Worm (Caenorhabditis elegans) whole organism, young adult: ENCODE measurements around the gene cyp-35D1.
A peak's percentile ranks its signal among the peaks of the same experiment; 100 is the strongest.

Experiments
- B0035.1 ChIP-seq: sonication (generic microtip); optimal IDR thresholded peaks from 2 replicates; lab custom pipeline; 2016; ENCODE audit warnings: missing genetic modification characterization, mild to moderate bottlenecking, missing compliant biosample characterization, missing genotype, missing genetic modification reagents
- B0261.1 ChIP-seq: sonication (generic microtip); optimal IDR thresholded peaks from 2 replicates; lab custom pipeline; 2016; ENCODE audit warnings: mild to moderate bottlenecking, missing genetic modification characterization, moderate library complexity, missing compliant biosample characterization
- F49E8.2 ChIP-seq: sonication (generic microtip); optimal IDR thresholded peaks from 3 replicates; lab custom pipeline; 2017; ENCODE audit warnings: missing genetic modification characterization, mild to moderate bottlenecking, missing compliant biosample characterization, antibody characterized with exemption, moderate library complexity; ENCODE audit not compliant: insufficient read depth
- F55B11.4 ChIP-seq: sonication (generic microtip); optimal IDR thresholded peaks from 2 replicates; lab custom pipeline; 2016; ENCODE audit warnings: missing compliant biosample characterization, missing genetic modification characterization, borderline replicate concordance; ENCODE audit not compliant: insufficient read depth
- F57C9.4 ChIP-seq: sonication (generic microtip); optimal IDR thresholded peaks from 2 replicates; lab custom pipeline; 2017; ENCODE audit warnings: mild to moderate bottlenecking, missing genetic modification characterization, missing compliant biosample characterization
- ZK185.1 ChIP-seq: sonication (generic microtip); optimal IDR thresholded peaks from 2 replicates; lab custom pipeline; 2016; ENCODE audit warnings: mild to moderate bottlenecking, missing genetic modification characterization, missing compliant biosample characterization; ENCODE audit not compliant: poor library complexity, severe bottlenecking
- akir-1 ChIP-seq: fragments of 200-800 bp; sonication (Bioruptor generic); optimal IDR thresholded peaks from 2 replicates; lab custom pipeline; 2018; ENCODE audit warnings: mild to moderate bottlenecking, missing genetic modification characterization, moderate library complexity, missing compliant biosample characterization
- aptf-3 ChIP-seq: fragments of 200-800 bp; sonication (Bioruptor generic); IDR thresholded peaks from 2 replicates; pipeline ENCODE4 v1.3.6; 2022; ENCODE audit warnings: missing genetic modification characterization, missing compliant biosample characterization
- bed-2 ChIP-seq: fragments of 200-800 bp; sonication (Bioruptor generic); IDR thresholded peaks from 2 replicates; pipeline ENCODE4 v1.3.6; 2022; ENCODE audit warnings: missing genetic modification reagents, missing genetic modification characterization, missing compliant biosample characterization
- cebp-2 ChIP-seq: fragments of 200-800 bp; sonication (Bioruptor generic); IDR thresholded peaks from 2 replicates; pipeline ENCODE4 v1.3.6; 2022; ENCODE audit warnings: missing genetic modification characterization, missing compliant biosample characterization
- ceh-79 ChIP-seq: sonication (generic microtip); optimal IDR thresholded peaks from 2 replicates; lab custom pipeline; 2017; ENCODE audit warnings: mild to moderate bottlenecking, missing genetic modification characterization, missing compliant biosample characterization
- ets-4 ChIP-seq: fragments of 200-800 bp; sonication (Bioruptor generic); optimal IDR thresholded peaks from 2 replicates; lab custom pipeline; 2018; ENCODE audit warnings: mild to moderate bottlenecking, missing genetic modification characterization, missing compliant biosample characterization
- fkh-3 ChIP-seq: sonication (generic microtip); optimal IDR thresholded peaks from 2 replicates; lab custom pipeline; 2016; ENCODE audit warnings: mild to moderate bottlenecking, missing genetic modification characterization, missing compliant biosample characterization
- hmg-1.2 ChIP-seq: fragments of 200-800 bp; sonication (Bioruptor generic); IDR thresholded peaks from 2 replicates; pipeline ENCODE4 v1.3.6; 2022; ENCODE audit warnings: missing genetic modification reagents, missing genetic modification characterization, missing compliant biosample characterization
- hsf-1 ChIP-seq: fragments of 200-800 bp; sonication (Bioruptor generic); IDR thresholded peaks from 2 replicates; pipeline ENCODE4 v1.3.6; 2022; ENCODE audit warnings: missing genetic modification reagents, missing genetic modification characterization, missing compliant biosample characterization
- let-607 ChIP-seq, 2 experiments: fragments of 200-800 bp in 1 of 2; sonication (Bioruptor generic) in 1 of 2; sonication (generic microtip) in 1 of 2; optimal IDR thresholded peaks; 2 replicates each; lab custom pipeline; 2016 to 2018; ENCODE audit warnings: mild to moderate bottlenecking in 2 of 2, missing compliant biosample characterization in 2 of 2, missing genetic modification characterization in 2 of 2, moderate library complexity in 2 of 2, missing genotype in 1 of 2
- lin-26 ChIP-seq: fragments of 200-800 bp; sonication (Bioruptor generic); IDR thresholded peaks from 2 replicates; pipeline ENCODE4 v1.3.6; 2022; ENCODE audit warnings: missing genetic modification reagents, missing genetic modification characterization, missing compliant biosample characterization
- lsl-1 ChIP-seq: fragments of 200-800 bp; sonication (Bioruptor generic); optimal IDR thresholded peaks from 2 replicates; lab custom pipeline; 2018; ENCODE audit warnings: mild to moderate bottlenecking, missing genetic modification characterization, moderate library complexity, missing compliant biosample characterization
- madf-10 ChIP-seq: sonication (generic microtip); optimal IDR thresholded peaks from 2 replicates; lab custom pipeline; 2016; ENCODE audit warnings: mild to moderate bottlenecking, missing genetic modification characterization, missing compliant biosample characterization
- madf-8 ChIP-seq: fragments of 200-800 bp; sonication (Bioruptor generic); conservative IDR thresholded peaks from 2 replicates; pipeline ENCODE4 v1.3.6; 2022; ENCODE audit warnings: missing genetic modification reagents, missing genetic modification characterization, missing compliant biosample characterization
- mes-4 ChIP-seq: sonication (generic microtip); optimal IDR thresholded peaks from 2 replicates; lab custom pipeline; 2016; ENCODE audit warnings: missing genotype, missing genetic modification characterization, missing compliant biosample characterization
- mxl-1 ChIP-seq: sonication (generic microtip); optimal IDR thresholded peaks from 2 replicates; lab custom pipeline; 2016; ENCODE audit warnings: missing genetic modification characterization, missing compliant biosample characterization
- nhr-179 ChIP-seq: sonication (generic microtip); optimal IDR thresholded peaks from 2 replicates; lab custom pipeline; 2016; ENCODE audit warnings: mild to moderate bottlenecking, missing genetic modification characterization, missing compliant biosample characterization
- nhr-27 ChIP-seq: fragments of 200-800 bp; sonication (Bioruptor generic); optimal IDR thresholded peaks from 2 replicates; lab custom pipeline; 2018; ENCODE audit warnings: mild to moderate bottlenecking, missing genetic modification characterization, moderate library complexity, missing compliant biosample characterization
- nhr-80 ChIP-seq: sonication (generic microtip); optimal IDR thresholded peaks from 2 replicates; lab custom pipeline; 2016; ENCODE audit warnings: missing genetic modification characterization, missing compliant biosample characterization
- pbrm-1 ChIP-seq: fragments of 200-800 bp; sonication (Bioruptor generic); IDR thresholded peaks from 2 replicates; pipeline ENCODE4 v1.3.6; 2022; ENCODE audit warnings: missing genetic modification reagents, missing genetic modification characterization, missing compliant biosample characterization
- repo-1 ChIP-seq: sonication (generic microtip); optimal IDR thresholded peaks from 2 replicates; lab custom pipeline; 2017; ENCODE audit warnings: mild to moderate bottlenecking, missing genetic modification characterization, missing compliant biosample characterization
- sea-2 ChIP-seq: fragments of 200-800 bp; sonication (Bioruptor generic); IDR thresholded peaks from 2 replicates; pipeline ENCODE4 v1.3.6; 2022; ENCODE audit warnings: missing genetic modification characterization, missing compliant biosample characterization
- snpc-1.1 ChIP-seq: sonication (generic microtip); optimal IDR thresholded peaks from 2 replicates; lab custom pipeline; 2017; ENCODE audit warnings: missing genetic modification characterization, mild to moderate bottlenecking, missing compliant biosample characterization, antibody characterized with exemption, moderate library complexity, missing genotype, missing genetic modification reagents; ENCODE audit not compliant: insufficient read depth
- snpc-1.3 ChIP-seq: sonication (generic microtip); optimal IDR thresholded peaks from 2 replicates; lab custom pipeline; 2017; ENCODE audit warnings: missing genetic modification characterization, mild to moderate bottlenecking, missing compliant biosample characterization, antibody characterized with exemption, moderate library complexity, missing genotype, missing genetic modification reagents; ENCODE audit not compliant: insufficient read depth
- snpc-3.4 ChIP-seq: sonication (generic microtip); optimal IDR thresholded peaks from 2 replicates; lab custom pipeline; 2017; ENCODE audit warnings: missing genetic modification characterization, mild to moderate bottlenecking, missing compliant biosample characterization, antibody characterized with exemption, moderate library complexity, missing genotype, missing genetic modification reagents
- somi-1 ChIP-seq: fragments of 200-800 bp; sonication (Bioruptor generic); optimal IDR thresholded peaks from 2 replicates; lab custom pipeline; 2018; ENCODE audit warnings: mild to moderate bottlenecking, missing genetic modification characterization, missing compliant biosample characterization
- zfh-2 ChIP-seq: fragments of 200-800 bp; sonication (Bioruptor generic); conservative IDR thresholded peaks from 2 replicates; pipeline ENCODE4 v1.3.6; 2022; ENCODE audit warnings: missing genetic modification reagents, missing genetic modification characterization, missing compliant biosample characterization
- ztf-25 ChIP-seq: fragments of 200-800 bp; sonication (Bioruptor generic); IDR thresholded peaks from 2 replicates; pipeline ENCODE4 v1.3.6; 2022; ENCODE audit warnings: missing genetic modification reagents, missing genetic modification characterization, missing compliant biosample characterization
- ztf-26 ChIP-seq: sonication (generic microtip); optimal IDR thresholded peaks from 2 replicates; lab custom pipeline; 2017; ENCODE audit warnings: missing genetic modification characterization, missing compliant biosample characterization
- ztf-6 ChIP-seq: fragments of 200-800 bp; sonication (Bioruptor generic); IDR thresholded peaks from 2 replicates; pipeline ENCODE4 v1.3.6; 2022; ENCODE audit warnings: missing genetic modification reagents, missing genetic modification characterization, missing compliant biosample characterization

cyp-35D1 gene

ce11 chrV:16080039-16080438 lies 11.0 kb downstream of the cyp-35D1 start:
- TF ChIP-seq nhr-80 (peak; percentile 34), mxl-1 (tag; lab: Kevin White, UChicago) (no peak)

ce11 chrV:16080678-16081077 lies 11.6 kb downstream of the cyp-35D1 start:
- no peak for TF ChIP-seq sea-2
- no peak for TF ChIP-seq let-607 (tag; optimal IDR thresholded peaks at IDR 0.05; lab: Kevin White, UChicago)
- TF ChIP-seq B0035.1 (tag; lab: Kevin White, UChicago) = no peak
- TF ChIP-seq nhr-27 = no peak
- no peak for TF ChIP-seq madf-10 (tag; lab: Kevin White, UChicago)
- no peak for TF ChIP-seq F49E8.2
- no peak for TF ChIP-seq aptf-3

ce11 chrV:16090685-16091084 lies 21.6 kb downstream of the cyp-35D1 start, which contains the start of gene F22B8.3:
F22B8.3 (plus strand) TSS chrV:16090985.
- TF ChIP-seq repo-1 (tag; lab: Kevin White, UChicago) = no peak
- no peak for TF ChIP-seq ztf-6 (GFP tag; lab: Robert Waterston, UW)
- TF ChIP-seq bed-2 (GFP tag; lab: Robert Waterston, UW) = no peak
- no peak for TF ChIP-seq hsf-1
- TF ChIP-seq nhr-80 = no peak
- no peak for TF ChIP-seq ztf-25 (GFP tag; lab: Robert Waterston, UW)
- TF ChIP-seq ets-4 (GFP tag; lab: Kevin White, UChicago) = no peak
- TF ChIP-seq snpc-3.4 = no peak
- TF ChIP-seq F49E8.2 = no peak
- TF ChIP-seq hmg-1.2 (GFP tag; lab: Robert Waterston, UW) = no peak
- TF ChIP-seq mes-4 = no peak
- TF ChIP-seq snpc-1.3 (tag; lab: Kevin White, UChicago) = no peak
- no peak for TF ChIP-seq cebp-2
- no peak for TF ChIP-seq pbrm-1 (GFP tag; lab: Robert Waterston, UW)
- TF ChIP-seq nhr-179 (tag; lab: Kevin White, UChicago) = no peak
- TF ChIP-seq ceh-79 (tag; lab: Kevin White, UChicago) = no peak
- no peak for TF ChIP-seq lin-26 (GFP tag; lab: Robert Waterston, UW)
- no peak for TF ChIP-seq lsl-1 (GFP tag; lab: Kevin White, UChicago)
- TF ChIP-seq akir-1 = no peak

ce11 chrV:16094284-16094683 lies 25.2 kb downstream of the cyp-35D1 start, which contains the start of gene F22B8.7:
F22B8.7 (plus strand) TSS chrV:16094584.
- TF ChIP-seq zfh-2 (GFP tag; lab: Robert Waterston, UW) (no peak), ZK185.1 (tag; lab: Kevin White, UChicago) (no peak), fkh-3 (tag; lab: Kevin White, UChicago) (no peak), B0261.1 (tag; lab: Kevin White, UChicago) (no peak), madf-8 (GFP tag; lab: Robert Waterston, UW) (no peak)

ce11 chrV:16094862-16095261 lies 25.8 kb downstream of the cyp-35D1 start:
- TF ChIP-seq F57C9.4 (tag; lab: Kevin White, UChicago) (no peak), somi-1 (no peak), F55B11.4 (no peak), ztf-26 (tag; lab: Kevin White, UChicago) (no peak), snpc-1.1 (tag; lab: Kevin White, UChicago) (no peak)
